Worm (Caenorhabditis elegans) whole organism, young adult: Measurements from ENCODE around the gene fbxb-107.

Experiments used
- B0035.1 ChIP-seq: sonication (generic microtip); optimal IDR thresholded peaks from 2 replicates; lab custom pipeline; 2016; ENCODE audit warnings: missing genetic modification characterization, mild to moderate bottlenecking, missing compliant biosample characterization, missing genotype, missing genetic modification reagents
- B0261.1 ChIP-seq: sonication (generic microtip); optimal IDR thresholded peaks from 2 replicates; lab custom pipeline; 2016; ENCODE audit warnings: mild to moderate bottlenecking, missing genetic modification characterization, moderate library complexity, missing compliant biosample characterization
- B0336.3 ChIP-seq: fragments of 200-800 bp; sonication (Bioruptor generic); IDR thresholded peaks from 2 replicates; pipeline ENCODE4 v1.3.6; 2022; ENCODE audit warnings: missing genetic modification characterization, missing compliant biosample characterization
- C06A6.2 ChIP-seq: fragments of 200-800 bp; sonication (Bioruptor generic); conservative IDR thresholded peaks from 2 replicates; pipeline ENCODE4 v1.3.6; 2022; ENCODE audit warnings: missing genetic modification characterization, missing compliant biosample characterization
- D2030.7 ChIP-seq: fragments of 200-800 bp; sonication (Bioruptor generic); IDR thresholded peaks from 2 replicates; pipeline ENCODE4 v1.3.6; 2022; ENCODE audit warnings: missing genetic modification reagents, missing genetic modification characterization, missing compliant biosample characterization
- K11D2.4 ChIP-seq: fragments of 200-800 bp; sonication (Bioruptor generic); IDR thresholded peaks from 2 replicates; pipeline ENCODE4 v1.3.6; 2022; ENCODE audit warnings: missing genetic modification reagents, missing genetic modification characterization, missing compliant biosample characterization
- K12H6.12 ChIP-seq: fragments of 200-800 bp; sonication (Bioruptor generic); optimal IDR thresholded peaks from 2 replicates; lab custom pipeline; 2018; ENCODE audit warnings: mild to moderate bottlenecking, missing genetic modification characterization, missing compliant biosample characterization
- T07F8.4 ChIP-seq: sonication (generic microtip); optimal IDR thresholded peaks from 2 replicates; lab custom pipeline; 2016; ENCODE audit warnings: mild to moderate bottlenecking, missing genetic modification characterization, moderate library complexity, missing compliant biosample characterization
- Y67H2A.10 ChIP-seq: fragments of 200-800 bp; sonication (Bioruptor generic); conservative IDR thresholded peaks from 2 replicates; pipeline ENCODE4 v1.3.6; 2022; ENCODE audit warnings: missing genetic modification reagents, missing genetic modification characterization, missing compliant biosample characterization
- Y79H2A.3 ChIP-seq: fragments of 200-800 bp; sonication (Bioruptor generic); conservative IDR thresholded peaks from 2 replicates; pipeline ENCODE4 v1.3.6; 2022; ENCODE audit warnings: missing genetic modification reagents, missing genetic modification characterization, missing compliant biosample characterization
- athp-1 ChIP-seq: sonication (generic microtip); optimal IDR thresholded peaks from 2 replicates; lab custom pipeline; 2017; ENCODE audit warnings: mild to moderate bottlenecking, missing genetic modification characterization, missing compliant biosample characterization
- bed-2 ChIP-seq: fragments of 200-800 bp; sonication (Bioruptor generic); IDR thresholded peaks from 2 replicates; pipeline ENCODE4 v1.3.6; 2022; ENCODE audit warnings: missing genetic modification reagents, missing genetic modification characterization, missing compliant biosample characterization
- ceh-79 ChIP-seq: sonication (generic microtip); optimal IDR thresholded peaks from 2 replicates; lab custom pipeline; 2017; ENCODE audit warnings: mild to moderate bottlenecking, missing genetic modification characterization, missing compliant biosample characterization
- dpff-1 ChIP-seq: sonication (generic microtip); optimal IDR thresholded peaks from 2 replicates; lab custom pipeline; 2017; ENCODE audit warnings: mild to moderate bottlenecking, missing genetic modification characterization, missing compliant biosample characterization
- egrh-3 ChIP-seq: fragments of 200-800 bp; sonication (Bioruptor generic); IDR thresholded peaks from 2 replicates; pipeline ENCODE4 v1.3.6; 2022; ENCODE audit warnings: missing genetic modification reagents, missing genetic modification characterization, missing compliant biosample characterization
- gei-17 ChIP-seq: fragments of 200-800 bp; sonication (Bioruptor generic); optimal IDR thresholded peaks from 2 replicates; lab custom pipeline; 2018; ENCODE audit warnings: mild to moderate bottlenecking, missing genetic modification characterization, missing compliant biosample characterization
- hlh-26 ChIP-seq: fragments of 200-800 bp; sonication (Bioruptor generic); conservative IDR thresholded peaks from 2 replicates; pipeline ENCODE4 v1.3.6; 2022; ENCODE audit warnings: missing genetic modification reagents, missing genetic modification characterization, missing compliant biosample characterization
- hmg-1.2 ChIP-seq: fragments of 200-800 bp; sonication (Bioruptor generic); IDR thresholded peaks from 2 replicates; pipeline ENCODE4 v1.3.6; 2022; ENCODE audit warnings: missing genetic modification reagents, missing genetic modification characterization, missing compliant biosample characterization
- hmg-20 ChIP-seq: fragments of 200-800 bp; sonication (Bioruptor generic); IDR thresholded peaks from 2 replicates; pipeline ENCODE4 v1.3.6; 2022; ENCODE audit warnings: missing genetic modification reagents, missing genetic modification characterization, missing compliant biosample characterization
- let-526 ChIP-seq: fragments of 200-800 bp; sonication (Bioruptor generic); IDR thresholded peaks from 2 replicates; pipeline ENCODE4 v1.3.6; 2022; ENCODE audit warnings: missing genetic modification reagents, missing genetic modification characterization, missing compliant biosample characterization
- lin-35 ChIP-seq, 3 experiments: fragments of 150-350 bp in 2 of 3; sonication (generic microtip) in 1 of 3; optimal IDR thresholded peaks; 2 replicates each; lab custom pipeline; 2014 to 2018; ENCODE audit warnings: missing biosample characterization in 3 of 3, missing genetic modification characterization in 3 of 3, missing genetic modification reagents in 3 of 3
- lin-40 ChIP-seq: sonication (generic microtip); optimal IDR thresholded peaks from 2 replicates; lab custom pipeline; 2016; ENCODE audit warnings: missing genetic modification characterization, mild to moderate bottlenecking, missing compliant biosample characterization, missing genotype, missing genetic modification reagents
- lir-1 ChIP-seq: fragments of 200-800 bp; sonication (Bioruptor generic); conservative IDR thresholded peaks from 2 replicates; pipeline ENCODE4 v1.3.6; 2022; ENCODE audit warnings: missing genetic modification reagents, missing genetic modification characterization, missing compliant biosample characterization
- madf-3 ChIP-seq: fragments of 200-800 bp; sonication (Bioruptor generic); IDR thresholded peaks from 2 replicates; pipeline ENCODE4 v1.3.6; 2022; ENCODE audit warnings: missing genetic modification reagents, missing genetic modification characterization, missing compliant biosample characterization
- mes-4 ChIP-seq: sonication (generic microtip); optimal IDR thresholded peaks from 2 replicates; lab custom pipeline; 2016; ENCODE audit warnings: missing genotype, missing genetic modification characterization, missing compliant biosample characterization
- mxl-1 ChIP-seq: sonication (generic microtip); optimal IDR thresholded peaks from 2 replicates; lab custom pipeline; 2016; ENCODE audit warnings: missing genetic modification characterization, missing compliant biosample characterization
- nfya-1 ChIP-seq: sonication (generic microtip); optimal IDR thresholded peaks from 2 replicates; lab custom pipeline; 2017; ENCODE audit warnings: antibody characterized with exemption, missing compliant biosample characterization, missing genetic modification characterization, borderline replicate concordance; ENCODE audit not compliant: insufficient read depth
- nfya-2 ChIP-seq: fragments of 200-800 bp; sonication (Bioruptor generic); IDR thresholded peaks from 2 replicates; pipeline ENCODE4 v1.3.6; 2022; ENCODE audit warnings: missing genetic modification reagents, missing genetic modification characterization, missing compliant biosample characterization
- nhr-27 ChIP-seq: fragments of 200-800 bp; sonication (Bioruptor generic); optimal IDR thresholded peaks from 2 replicates; lab custom pipeline; 2018; ENCODE audit warnings: mild to moderate bottlenecking, missing genetic modification characterization, moderate library complexity, missing compliant biosample characterization
- nhr-80 ChIP-seq: sonication (generic microtip); optimal IDR thresholded peaks from 2 replicates; lab custom pipeline; 2016; ENCODE audit warnings: missing genetic modification characterization, missing compliant biosample characterization
- nhr-90 ChIP-seq: sonication (generic microtip); optimal IDR thresholded peaks from 2 replicates; lab custom pipeline; 2016; ENCODE audit warnings: missing genotype, mild to moderate bottlenecking, missing genetic modification characterization, missing compliant biosample characterization
- pbrm-1 ChIP-seq: fragments of 200-800 bp; sonication (Bioruptor generic); IDR thresholded peaks from 2 replicates; pipeline ENCODE4 v1.3.6; 2022; ENCODE audit warnings: missing genetic modification reagents, missing genetic modification characterization, missing compliant biosample characterization
- snpc-1.1 ChIP-seq: sonication (generic microtip); optimal IDR thresholded peaks from 2 replicates; lab custom pipeline; 2017; ENCODE audit warnings: missing genetic modification characterization, mild to moderate bottlenecking, missing compliant biosample characterization, antibody characterized with exemption, moderate library complexity, missing genotype, missing genetic modification reagents; ENCODE audit not compliant: insufficient read depth
- snpc-3.4 ChIP-seq: sonication (generic microtip); optimal IDR thresholded peaks from 2 replicates; lab custom pipeline; 2017; ENCODE audit warnings: missing genetic modification characterization, mild to moderate bottlenecking, missing compliant biosample characterization, antibody characterized with exemption, moderate library complexity, missing genotype, missing genetic modification reagents
- somi-1 ChIP-seq: fragments of 200-800 bp; sonication (Bioruptor generic); optimal IDR thresholded peaks from 2 replicates; lab custom pipeline; 2018; ENCODE audit warnings: mild to moderate bottlenecking, missing genetic modification characterization, missing compliant biosample characterization
- sptf-2 ChIP-seq: fragments of 200-800 bp; sonication (Bioruptor generic); optimal IDR thresholded peaks from 2 replicates; lab custom pipeline; 2018; ENCODE audit warnings: mild to moderate bottlenecking, missing genetic modification characterization, missing compliant biosample characterization
- xnd-1 ChIP-seq: sonication (generic microtip); optimal IDR thresholded peaks from 2 replicates; lab custom pipeline; 2016; ENCODE audit warnings: missing genotype, missing genetic modification reagents, missing genetic modification characterization, missing compliant biosample characterization
- zfh-2 ChIP-seq: fragments of 200-800 bp; sonication (Bioruptor generic); conservative IDR thresholded peaks from 2 replicates; pipeline ENCODE4 v1.3.6; 2022; ENCODE audit warnings: missing genetic modification reagents, missing genetic modification characterization, missing compliant biosample characterization
- ztf-22 ChIP-seq: fragments of 200-800 bp; sonication (Bioruptor generic); optimal IDR thresholded peaks from 2 replicates; lab custom pipeline; 2018; ENCODE audit warnings: mild to moderate bottlenecking, missing genetic modification characterization, moderate library complexity, missing compliant biosample characterization
- ztf-25 ChIP-seq: fragments of 200-800 bp; sonication (Bioruptor generic); IDR thresholded peaks from 2 replicates; pipeline ENCODE4 v1.3.6; 2022; ENCODE audit warnings: missing genetic modification reagents, missing genetic modification characterization, missing compliant biosample characterization
- ztf-28 ChIP-seq: fragments of 200-800 bp; sonication (Bioruptor generic); IDR thresholded peaks from 2 replicates; pipeline ENCODE4 v1.3.6; 2022; ENCODE audit warnings: missing genetic modification reagents, missing genetic modification characterization, missing compliant biosample characterization

The fbxb-107 gene

DNA sequence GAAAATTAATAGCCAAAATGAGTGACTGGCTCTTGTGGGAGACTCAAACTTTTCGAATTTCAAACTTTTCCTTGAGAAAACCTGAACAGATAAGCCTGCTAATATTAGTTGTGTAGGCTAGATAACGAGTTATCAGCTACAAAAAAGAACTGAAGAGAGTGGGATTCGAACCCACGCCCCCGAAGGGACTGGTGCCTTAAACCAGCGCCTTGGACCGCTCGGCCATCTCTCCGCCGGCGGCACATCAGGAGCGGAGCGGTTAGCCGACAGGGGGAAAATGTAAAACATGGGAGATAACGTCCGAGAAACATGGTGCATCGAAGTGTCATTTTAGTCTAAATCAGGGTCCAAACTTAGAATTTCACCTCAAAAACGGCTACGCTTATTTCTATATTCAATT lies 22.9 kb upstream of the fbxb-107 start (continued):
- TF ChIP-seq snpc-1.1 (tag; lab: Kevin White, UChicago): no peak
- TF ChIP-seq gei-17: no peak
- TF ChIP-seq xnd-1 (tag; lab: Kevin White, UChicago): no peak
- peak; percentile 35; the same call in 1 of the 2 replicates for TF ChIP-seq pbrm-1 (GFP tag; lab: Robert Waterston, UW)
- no peak for TF ChIP-seq athp-1 (tag; lab: Kevin White, UChicago)
- no peak for TF ChIP-seq mes-4 (tag; lab: Kevin White, UChicago)
- peak; percentile 68 for TF ChIP-seq D2030.7 (GFP tag; lab: Robert Waterston, UW)
- TF ChIP-seq lin-40 (tag; lab: Kevin White, UChicago): no peak
- TF ChIP-seq B0035.1: no peak
- peak; percentile 43 for TF ChIP-seq zfh-2 (GFP tag; lab: Robert Waterston, UW)
- no peak for TF ChIP-seq dpff-1
- no peak for TF ChIP-seq K11D2.4
- TF ChIP-seq B0261.1: peak; percentile 74
- TF ChIP-seq let-526: no peak
- TF ChIP-seq egrh-3 (GFP tag; lab: Robert Waterston, UW): peak; percentile 72
- TF ChIP-seq sptf-2 (GFP tag; lab: Kevin White, UChicago): no peak
- no peak for TF ChIP-seq nhr-27 (tag; lab: Kevin White, UChicago)
- no peak for TF ChIP-seq bed-2
- no peak for TF ChIP-seq snpc-3.4 (tag; lab: Kevin White, UChicago)
- TF ChIP-seq nfya-1 (tag; lab: Kevin White, UChicago): no peak
- no peak for TF ChIP-seq B0336.3 (GFP tag; lab: Robert Waterston, UW)
- no peak for TF ChIP-seq K12H6.12 (tag; lab: Kevin White, UChicago)
- no peak for TF ChIP-seq lir-1 (GFP tag; lab: Robert Waterston, UW)
- no peak for TF ChIP-seq Y67H2A.10 (GFP tag; lab: Robert Waterston, UW)
- peak; percentile 55 for TF ChIP-seq hmg-1.2 (GFP tag; lab: Robert Waterston, UW)
- peak; percentile 62; the same call in 1 of the 2 replicates for TF ChIP-seq ztf-25 (GFP tag; lab: Robert Waterston, UW)
- TF ChIP-seq C06A6.2 (GFP tag; lab: Robert Waterston, UW): no peak
- TF ChIP-seq ceh-79 (tag; lab: Kevin White, UChicago): no peak
- no peak for TF ChIP-seq nhr-80 (tag; lab: Kevin White, UChicago)
- TF ChIP-seq ztf-28 (GFP tag; lab: Robert Waterston, UW): no peak
- no peak for TF ChIP-seq hlh-26 (GFP tag; lab: Robert Waterston, UW)
- no peak for TF ChIP-seq mxl-1 (tag; lab: Kevin White, UChicago)
- no peak for TF ChIP-seq nfya-2 (GFP tag; lab: Robert Waterston, UW)
- no peak for TF ChIP-seq madf-3 (GFP tag; lab: Robert Waterston, UW)
- TF ChIP-seq T07F8.4 (tag; lab: Kevin White, UChicago): no peak
- no peak for TF ChIP-seq somi-1 (GFP tag; lab: Kevin White, UChicago)
- peak; percentile 46; the same call in 1 of the 2 replicates for TF ChIP-seq hmg-20 (GFP tag; lab: Robert Waterston, UW)
- no peak for TF ChIP-seq Y79H2A.3
- TF ChIP-seq lin-35 (GFP tag; optimal IDR thresholded peaks at IDR 0.05; lab: Kevin White, UChicago): no peak
- no peak for TF ChIP-seq ztf-22 (GFP tag; lab: Kevin White, UChicago)
- TF ChIP-seq nhr-90 (tag; lab: Kevin White, UChicago): no peak
